Worm (Caenorhabditis elegans): ENCODE data around the gene T09F5.20.
"Not testable (repeated sequence)": the region's sequence is repeated elsewhere in the genome, so short reads cannot be mapped to it uniquely, and the experiment has no call there.

T09F5.20 gene

DNA sequence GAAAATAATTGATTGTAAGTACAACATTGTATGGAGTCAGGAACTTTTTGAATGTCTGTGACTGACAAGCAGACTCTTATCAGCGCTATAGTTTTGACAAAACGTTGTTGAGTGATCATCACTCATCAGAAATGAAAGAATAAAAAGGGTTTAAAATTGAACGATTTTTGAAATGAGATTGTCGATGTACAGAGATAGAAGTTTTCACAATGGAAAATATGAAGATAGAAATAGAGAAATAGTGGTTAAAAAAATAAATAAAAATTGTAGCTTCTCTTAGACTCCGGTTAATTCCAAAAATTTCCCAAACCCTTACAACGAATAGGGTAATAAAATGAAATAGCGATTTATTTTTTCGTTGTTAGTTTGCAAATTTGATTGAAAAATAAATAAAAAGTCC lies 22.5 kb downstream of the T09F5.20 start, which contains the start of gene ugt-30:
Gene ugt-30, minus strand, starts transcription at position 101 of the 400 bp plus-strand sequence.
- TF ChIP-seq nhr-12, elt-1, nhr-237 (tag; optimal IDR thresholded peaks at IDR 0.05): not testable (repeated sequence)

DNA sequence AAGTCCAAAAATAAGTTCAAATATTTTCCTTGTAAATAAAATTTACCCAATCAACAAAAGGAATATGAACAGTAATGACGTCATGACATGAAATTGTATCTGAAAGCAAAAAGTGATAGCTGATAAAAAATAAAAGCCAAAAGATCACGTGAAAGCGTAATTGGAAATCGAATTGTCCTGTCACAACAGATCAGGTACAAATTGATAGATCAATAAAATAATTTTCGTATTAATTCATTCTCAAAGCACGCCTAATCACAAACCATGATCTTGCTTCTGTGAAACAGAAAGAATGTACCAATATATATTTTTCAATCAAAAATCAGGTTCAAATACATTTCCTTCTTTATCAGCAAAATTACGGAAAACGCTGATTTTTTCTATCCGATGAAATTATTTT lies 28.2 kb downstream of the T09F5.20 start, which contains the start of gene flor-1:
Gene flor-1, minus strand, starts transcription at position 101 of the 400 bp plus-strand sequence.
- TF ChIP-seq nhr-129 (tag; optimal IDR thresholded peaks at IDR 0.05) (no peak), nhr-11 (tag; optimal IDR thresholded peaks at IDR 0.05) (no peak), ztf-4 (tag; optimal IDR thresholded peaks at IDR 0.05) (no peak), aly-2 (tag; optimal IDR thresholded peaks at IDR 0.05) (no peak), blmp-1 (tag; optimal IDR thresholded peaks at IDR 0.05; ENCODE audit: insufficient read depth) (no peak), skn-1 (tag; optimal IDR thresholded peaks at IDR 0.05) (no peak), nhr-21 (tag; optimal IDR thresholded peaks at IDR 0.05) (no peak), C34F6.9 (tag; optimal IDR thresholded peaks at IDR 0.05) (no peak), sem-4 (tag; optimal IDR thresholded peaks at IDR 0.05) (no peak), sma-9 (GFP tag; optimal IDR thresholded peaks at IDR 0.05) (no peak), sma-9 (tag; optimal IDR thresholded peaks at IDR 0.05) (no peak), sma-3 (GFP tag; optimal IDR thresholded peaks at IDR 0.05) (no peak), lsy-2 (tag; optimal IDR thresholded peaks at IDR 0.05) (no peak), mdl-1 (tag; optimal IDR thresholded peaks at IDR 0.05) (no peak), nhr-237 (tag; optimal IDR thresholded peaks at IDR 0.05) (no peak), elt-1 (tag; optimal IDR thresholded peaks at IDR 0.05) (no peak)

DNA sequence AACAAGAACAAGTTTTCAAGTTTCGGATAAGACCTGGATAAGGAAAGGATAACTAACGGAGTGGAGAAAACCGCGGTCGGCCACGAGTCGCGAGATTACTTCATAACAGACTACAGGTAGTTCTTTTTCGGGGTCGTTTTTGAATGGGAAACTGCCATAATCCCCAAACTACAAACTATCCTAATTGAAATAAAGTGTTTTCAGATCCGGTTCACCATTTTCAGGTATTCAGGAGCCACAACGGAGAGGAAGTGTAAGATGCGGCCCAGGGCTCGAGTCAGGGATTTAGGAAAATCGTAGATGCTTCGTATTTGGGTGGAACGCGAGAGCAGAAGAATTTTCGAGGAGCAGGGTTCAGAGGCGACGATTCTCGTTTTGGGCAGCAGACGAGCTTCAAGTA lies 31.7 kb downstream of the T09F5.20 start, which contains the start of gene T01G5.8:
Gene T01G5.8, plus strand, starts transcription at position 301 of the 400 bp plus-strand sequence.
- not testable (repeated sequence) for TF ChIP-seq snpc-4 (tag; optimal IDR thresholded peaks at IDR 0.05); skn-1 (tag; optimal IDR thresholded peaks at IDR 0.05); blmp-1 (tag; optimal IDR thresholded peaks at IDR 0.05; ENCODE audit: insufficient read depth)

DNA sequence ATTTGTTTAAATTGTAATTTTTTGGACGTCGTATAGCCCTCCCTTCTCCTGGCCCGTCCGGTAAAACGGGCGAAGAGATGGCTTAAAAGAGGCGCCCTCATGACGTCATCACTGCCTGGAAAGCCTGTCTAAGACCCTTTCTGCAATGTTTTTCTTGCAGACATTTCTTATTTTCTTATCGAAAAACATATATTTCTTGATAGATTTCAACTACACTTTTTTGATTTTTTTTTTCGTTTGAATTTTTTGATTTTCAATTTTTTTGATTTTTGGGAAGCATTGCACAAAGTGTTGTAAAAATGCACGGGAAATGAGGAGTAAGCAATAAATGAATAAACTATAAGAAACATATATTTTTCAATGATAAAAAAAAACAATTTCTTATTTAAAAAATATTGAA lies 33.7 kb downstream of the T09F5.20 start, which contains the start of gene T01G5.6:
Gene T01G5.6, minus strand, starts transcription at position 101 of the 400 bp plus-strand sequence.
- TF ChIP-seq ama-1 (optimal IDR thresholded peaks at IDR 0.05) = no peak
- TF ChIP-seq gmeb-1 (tag; optimal IDR thresholded peaks at IDR 0.05) = no peak
- TF ChIP-seq sem-4 (tag; optimal IDR thresholded peaks at IDR 0.05) = no peak
- no peak for TF ChIP-seq mdl-1 (tag; optimal IDR thresholded peaks at IDR 0.05)
- TF ChIP-seq nhr-21 (tag; optimal IDR thresholded peaks at IDR 0.05) = no peak

DNA sequence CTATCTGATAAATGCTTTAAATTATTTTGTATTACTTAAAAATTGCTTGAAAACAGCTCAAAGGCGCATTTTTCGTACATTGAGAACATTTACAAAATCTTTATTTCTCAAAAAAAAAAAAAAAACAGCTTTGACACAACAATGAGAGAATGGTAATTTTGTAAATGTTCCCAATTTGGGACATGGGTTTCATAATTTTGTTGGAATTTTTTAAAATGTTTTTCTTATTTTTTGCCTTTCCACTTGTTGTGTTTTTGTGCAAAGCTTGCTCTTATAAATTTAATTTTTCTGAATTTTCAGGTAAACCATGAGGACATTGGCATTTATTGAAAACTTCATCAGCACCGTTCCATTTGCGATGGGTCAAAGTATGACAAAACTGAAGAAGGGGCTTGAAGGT lies 36.0 kb downstream of the T09F5.20 start, which contains the start of gene T01G5.7:
Gene T01G5.7, plus strand, starts transcription at position 301 of the 400 bp plus-strand sequence.
- TF ChIP-seq elt-1 (tag; optimal IDR thresholded peaks at IDR 0.05) (no peak), nhr-6 (tag; optimal IDR thresholded peaks at IDR 0.05) (no peak), ama-1 (optimal IDR thresholded peaks at IDR 0.05) (no peak), nhr-25 (tag; optimal IDR thresholded peaks at IDR 0.05) (no peak), ceh-16 (tag; optimal IDR thresholded peaks at IDR 0.05) (no peak), sem-4 (tag; optimal IDR thresholded peaks at IDR 0.05) (no peak), unc-62 (GFP tag; optimal IDR thresholded peaks at IDR 0.05) (no peak)

DNA sequence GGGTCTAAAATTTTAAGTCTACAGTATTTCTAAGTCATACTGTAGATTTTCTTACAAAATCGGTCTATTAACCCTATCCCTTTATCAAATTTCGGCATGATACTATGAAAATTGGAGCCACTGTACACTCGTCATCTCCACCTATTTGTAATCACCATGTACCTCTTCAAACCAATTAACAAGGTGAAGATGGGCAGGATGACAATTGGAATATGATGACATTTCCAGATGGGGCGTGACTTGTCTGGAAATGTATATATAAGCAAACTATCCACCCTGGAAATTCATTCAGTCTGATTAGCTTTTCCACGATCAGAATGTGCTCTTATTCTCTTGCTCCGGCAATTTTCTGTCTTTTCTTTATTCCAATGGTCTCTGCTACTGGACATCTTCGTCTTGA lies 38.4 kb downstream of the T09F5.20 start, which contains the start of gene Y75B12A.2:
Gene Y75B12A.2, plus strand, starts transcription at position 301 of the 400 bp plus-strand sequence.
- no peak for TF ChIP-seq zag-1 (tag; optimal IDR thresholded peaks at IDR 0.05)
- no peak for TF ChIP-seq gmeb-1 (tag; optimal IDR thresholded peaks at IDR 0.05)
- TF ChIP-seq sma-9 (GFP tag; optimal IDR thresholded peaks at IDR 0.05) = no peak
- no peak for TF ChIP-seq sma-9 (tag; optimal IDR thresholded peaks at IDR 0.05)
- no peak for TF ChIP-seq ama-1 (optimal IDR thresholded peaks at IDR 0.05)
- no peak for TF ChIP-seq nhr-6 (tag; optimal IDR thresholded peaks at IDR 0.05)
- TF ChIP-seq mbf-1 (tag; optimal IDR thresholded peaks at IDR 0.05) = no peak
- TF ChIP-seq nhr-237 (tag; optimal IDR thresholded peaks at IDR 0.05) = no peak
- no peak for TF ChIP-seq mab-5 (tag; optimal IDR thresholded peaks at IDR 0.05)
- TF ChIP-seq nhr-23 (tag; optimal IDR thresholded peaks at IDR 0.05) = no peak
- no peak for TF ChIP-seq Y55F3AM.14 (GFP tag; optimal IDR thresholded peaks at IDR 0.05)
- no peak for TF ChIP-seq elt-3 (tag; optimal IDR thresholded peaks at IDR 0.05)
- no peak for TF ChIP-seq egl-27 (tag; optimal IDR thresholded peaks at IDR 0.05)
- TF ChIP-seq nhr-12 (tag; optimal IDR thresholded peaks at IDR 0.05) = no peak

All from whole organism, L2 larva.